Fruit fly (Drosophila melanogaster) whole organism, wandering third instar larva: Measurements from ENCODE around the gene Obp69a.

Experiments used
- Abd-B ChIP-seq: fragments of >200 bp; optimal IDR thresholded peaks from 2 replicates; lab custom pipeline; 2017; ENCODE audit warnings: missing biosample characterization, missing genetic modification characterization
- Dif ChIP-seq: fragments of 200-275, 200-300 bp; sonication (Bioruptor generic); optimal IDR thresholded peaks from 2 replicates; lab custom pipeline; 2018; ENCODE audit warnings: missing biosample characterization, missing genetic modification characterization; ENCODE audit not compliant: partially characterized antibody
- Mio ChIP-seq: sonication (Bioruptor generic); optimal IDR thresholded peaks from 2 replicates; lab custom pipeline; 2016; ENCODE audit warnings: missing biosample characterization, missing genetic modification characterization
- OdsH ChIP-seq: fragments of 200-800 bp; sonication (Bioruptor generic); optimal IDR thresholded peaks from 2 replicates; lab custom pipeline; 2016; ENCODE audit warnings: missing biosample characterization, mild to moderate bottlenecking, missing genetic modification characterization
- Rel ChIP-seq, 2 experiments: fragments of 200-800 bp; sonication (Bioruptor generic) in 1 of 2; optimal IDR thresholded peaks; 2 replicates in 1 of 2; 3 replicates in 1 of 2; lab custom pipeline; 2016 to 2019; ENCODE audit warnings: mild to moderate bottlenecking in 2 of 2, missing biosample characterization in 2 of 2, missing genetic modification characterization in 2 of 2, moderate library complexity in 1 of 2
- Sp1 ChIP-seq: fragments of 200-800 bp; sonication (Bioruptor generic); optimal IDR thresholded peaks from 3 replicates; lab custom pipeline; 2019; ENCODE audit warnings: missing biosample characterization, mild to moderate bottlenecking, missing genetic modification characterization, moderate library complexity
- Vsx2 ChIP-seq: fragments of 200-300, 225-300 bp; sonication (Bioruptor generic); optimal IDR thresholded peaks from 2 replicates; lab custom pipeline; 2018; ENCODE audit warnings: missing biosample characterization, missing genetic modification characterization; ENCODE audit not compliant: partially characterized antibody
- foxo ChIP-seq, 2 experiments: fragments of 200-800 bp; sonication (Bioruptor generic); optimal IDR thresholded peaks; 2 replicates in 1 of 2; 3 replicates in 1 of 2; lab custom pipeline; 2016 to 2017; ENCODE audit warnings: missing biosample characterization in 2 of 2, missing genetic modification characterization in 2 of 2
- fru ChIP-seq: fragments of 200-800 bp; sonication (Bioruptor generic); optimal IDR thresholded peaks from 3 replicates; lab custom pipeline; 2016; ENCODE audit warnings: missing biosample characterization, mild to moderate bottlenecking, missing genetic modification characterization
- jim ChIP-seq: fragments of 175-275, 200-325 bp; sonication (Bioruptor generic); optimal IDR thresholded peaks from 2 replicates; lab custom pipeline; 2016; ENCODE audit warnings: missing biosample characterization, mild to moderate bottlenecking, missing genetic modification characterization
- psq ChIP-seq: fragments of 200-800 bp; sonication (Bioruptor generic); optimal IDR thresholded peaks from 3 replicates; lab custom pipeline; 2017; ENCODE audit warnings: missing biosample characterization, mild to moderate bottlenecking, missing genetic modification characterization, moderate library complexity
- tai ChIP-seq: sonication (Bioruptor generic); optimal IDR thresholded peaks from 2 replicates; lab custom pipeline; 2016; ENCODE audit warnings: missing biosample characterization, missing genetic modification characterization
- usp ChIP-seq: fragments of >200 bp; optimal IDR thresholded peaks from 2 replicates; lab custom pipeline; 2017; ENCODE audit warnings: missing biosample characterization, missing genetic modification characterization
- woc ChIP-seq: sonication (Bioruptor generic); optimal IDR thresholded peaks from 2 replicates; lab custom pipeline; 2016; ENCODE audit warnings: missing biosample characterization, mild to moderate bottlenecking, missing genetic modification characterization

dm6 chr3L:12432392-12433012 is 36.5 kb downstream of the Obp69a start, which contains the start of gene toe:
- no peak for TF ChIP-seq OdsH
- TF ChIP-seq psq (GFP tag; lab: Kevin White, UChicago) = no peak
- TF ChIP-seq fru = no peak
- TF ChIP-seq tai (GFP tag; lab: Kevin White, UChicago) = no peak
- no peak for TF ChIP-seq woc (GFP tag; lab: Kevin White, UChicago)
- TF ChIP-seq Abd-B (GFP tag; lab: Kevin White, UChicago) = no peak
- no peak for TF ChIP-seq jim (GFP tag; lab: Kevin White, UChicago)
- no peak for TF ChIP-seq usp
- TF ChIP-seq Mio (GFP tag; lab: Kevin White, UChicago) = no peak
- TF ChIP-seq Vsx2 (GFP tag; lab: Kevin White, UChicago) = no peak
- TF ChIP-seq foxo (GFP tag; optimal IDR thresholded peaks at IDR 0.05; lab: Kevin White, UChicago) = no peak
- no peak for TF ChIP-seq Dif
- no peak for TF ChIP-seq Sp1 (GFP tag; lab: Kevin White, UChicago)
- TF ChIP-seq Rel (GFP tag; optimal IDR thresholded peaks at IDR 0.05; lab: Kevin White, UChicago) = no peak
- TF ChIP-seq Rel (tag; optimal IDR thresholded peaks at IDR 0.05; lab: Kevin White, UChicago) = no peak
